Fruit fly (Drosophila melanogaster) whole organism, embryonic: ENCODE data around the gene CG6409.

Experiments
- Aef1 ChIP-seq: fragments of 200-800 bp; sonication (Bioruptor generic); IDR thresholded peaks from 3 replicates; pipeline ENCODE4 v1.3.6; 2022; ENCODE audit warnings: missing biosample characterization, missing genetic modification characterization
- CG10274 ChIP-seq: fragments of 200-800 bp; sonication (Bioruptor generic); optimal IDR thresholded peaks from 3 replicates; lab custom pipeline; 2017; ENCODE audit warnings: missing biosample characterization, mild to moderate bottlenecking, missing genetic modification characterization
- CG10462 ChIP-seq: fragments of 200-800 bp; sonication (Bioruptor generic); optimal IDR thresholded peaks from 2 replicates; lab custom pipeline; 2016; ENCODE audit warnings: missing biosample characterization, missing genetic modification characterization
- CG10565 ChIP-seq: fragments of 200-800 bp; sonication (Bioruptor generic); optimal IDR thresholded peaks from 3 replicates; lab custom pipeline; 2016; ENCODE audit warnings: missing biosample characterization, mild to moderate bottlenecking, missing genetic modification characterization
- CG11085 ChIP-seq: fragments of 200-800 bp; sonication (Bioruptor generic); IDR thresholded peaks from 2 replicates; pipeline ENCODE4 v1.3.6; 2022; ENCODE audit warnings: missing biosample characterization, missing genetic modification characterization
- CG11504 ChIP-seq: fragments of 200-800 bp; sonication (Bioruptor generic); optimal IDR thresholded peaks from 3 replicates; lab custom pipeline; 2019; ENCODE audit warnings: missing biosample characterization, mild to moderate bottlenecking, missing genetic modification characterization, moderate library complexity
- CG12155 ChIP-seq: fragments of 200-800 bp; sonication (Bioruptor generic); optimal IDR thresholded peaks from 3 replicates; lab custom pipeline; 2016; ENCODE audit warnings: missing biosample characterization, missing genetic modification characterization
- CG1529 ChIP-seq: fragments of 200-800 bp; sonication (Bioruptor generic); optimal IDR thresholded peaks from 3 replicates; lab custom pipeline; 2018; ENCODE audit warnings: missing biosample characterization, missing genetic modification characterization
- CG1603 ChIP-seq: fragments of 200-800 bp; sonication (Bioruptor generic); optimal IDR thresholded peaks from 2 replicates; lab custom pipeline; 2019; ENCODE audit warnings: missing biosample characterization, mild to moderate bottlenecking, missing genetic modification characterization, moderate library complexity
- CG1832 ChIP-seq: fragments of 200-800 bp; sonication (Bioruptor generic); optimal IDR thresholded peaks from 2 replicates; lab custom pipeline; 2017; ENCODE audit warnings: missing biosample characterization, mild to moderate bottlenecking, missing genetic modification characterization, inconsistent platforms
- CG18599 ChIP-seq: fragments of 200-800 bp; sonication (Bioruptor generic); optimal IDR thresholded peaks from 3 replicates; lab custom pipeline; 2017; ENCODE audit warnings: missing biosample characterization, missing genetic modification characterization, mild to moderate bottlenecking, moderate library complexity, missing genetic modification reagents
- CG18764 ChIP-seq: fragments of 200-800 bp; sonication (Bioruptor generic); optimal IDR thresholded peaks from 3 replicates; lab custom pipeline; 2016; ENCODE audit warnings: missing biosample characterization, missing genetic modification characterization
- CG2199 ChIP-seq: fragments of 200-800 bp; sonication (Bioruptor generic); IDR thresholded peaks from 3 replicates; pipeline ENCODE4 v1.3.6; 2022; ENCODE audit warnings: missing biosample characterization, missing genetic modification characterization
- CG2889 ChIP-seq: fragments of 200-800 bp; sonication (Bioruptor generic); IDR thresholded peaks from 3 replicates; pipeline ENCODE4 v1.3.6; 2022; ENCODE audit warnings: missing biosample characterization, missing genetic modification characterization
- CG30403 ChIP-seq: fragments of 200-800 bp; sonication (Bioruptor generic); optimal IDR thresholded peaks from 3 replicates; lab custom pipeline; 2016; ENCODE audit warnings: missing biosample characterization, missing genetic modification characterization
- CG31365 ChIP-seq: fragments of 200-800 bp; sonication (Bioruptor generic); optimal IDR thresholded peaks from 2 replicates; lab custom pipeline; 2018; ENCODE audit warnings: missing biosample characterization, mild to moderate bottlenecking, missing genetic modification characterization
- CG32767 ChIP-seq: fragments of 200-800 bp; sonication (Bioruptor generic); IDR thresholded peaks from 2 replicates; pipeline ENCODE4 v1.3.6; 2022; ENCODE audit warnings: missing biosample characterization, missing genetic modification characterization
- CG33557 ChIP-seq: fragments of 200-800 bp; sonication (Bioruptor generic); optimal IDR thresholded peaks from 2 replicates; lab custom pipeline; 2019; ENCODE audit warnings: missing biosample characterization, mild to moderate bottlenecking, missing genetic modification characterization, moderate library complexity
- CG6813 ChIP-seq: fragments of 200-800 bp; sonication (Bioruptor generic); optimal IDR thresholded peaks from 2 replicates; lab custom pipeline; 2017; ENCODE audit warnings: missing biosample characterization, missing genetic modification characterization, mild to moderate bottlenecking, moderate library complexity, missing genetic modification reagents
- CG7745 ChIP-seq: fragments of 200-800 bp; sonication (Bioruptor generic); optimal IDR thresholded peaks from 2 replicates; lab custom pipeline; 2018; ENCODE audit warnings: missing biosample characterization, mild to moderate bottlenecking, missing genetic modification characterization, moderate library complexity
- CG8944 ChIP-seq: fragments of 200-800 bp; sonication (Bioruptor generic); optimal IDR thresholded peaks from 3 replicates; lab custom pipeline; 2016; ENCODE audit warnings: missing biosample characterization, missing genetic modification characterization
- CG9437 ChIP-seq: fragments of 200-800 bp; sonication (Bioruptor generic); optimal IDR thresholded peaks from 2 replicates; lab custom pipeline; 2018; ENCODE audit warnings: missing biosample characterization, mild to moderate bottlenecking, missing genetic modification characterization
- CG9817 ChIP-seq: fragments of 200-800 bp; sonication (Bioruptor generic); optimal IDR thresholded peaks from 2 replicates; lab custom pipeline; 2018; ENCODE audit warnings: missing biosample characterization, mild to moderate bottlenecking, missing genetic modification characterization, moderate library complexity
- Camta ChIP-seq: fragments of 200-800 bp; sonication (Bioruptor generic); optimal IDR thresholded peaks from 2 replicates; lab custom pipeline; 2016; ENCODE audit warnings: missing biosample characterization, missing genetic modification characterization
- Drgx ChIP-seq: fragments of 200-800 bp; sonication (Bioruptor generic); IDR thresholded peaks from 2 replicates; pipeline ENCODE4 v1.3.6; 2022; ENCODE audit warnings: missing biosample characterization, missing genetic modification characterization
- GATAe ChIP-seq: fragments of 200-800 bp; sonication (Bioruptor generic); conservative IDR thresholded peaks from 2 replicates; pipeline ENCODE4 v1.3.6; 2022; ENCODE audit warnings: missing biosample characterization, missing genetic modification characterization
- Gug ChIP-seq: fragments of 200-800 bp; sonication (Bioruptor generic); IDR thresholded peaks from 4 replicates; pipeline ENCODE4 v1.3.6; 2022; ENCODE audit warnings: missing biosample characterization, missing genetic modification characterization
- Hey ChIP-seq: fragments of 200-800 bp; sonication (Bioruptor generic); optimal IDR thresholded peaks from 3 replicates; lab custom pipeline; 2018; ENCODE audit warnings: missing biosample characterization, mild to moderate bottlenecking, missing genetic modification characterization
- Hr51 ChIP-seq, 2 experiments: fragments of 200-800 bp; sonication (Bioruptor generic); optimal IDR thresholded peaks; 2 replicates in 1 of 2; 3 replicates in 1 of 2; lab custom pipeline; 2016 to 2018; ENCODE audit warnings: missing biosample characterization in 2 of 2, missing genetic modification characterization in 2 of 2, mild to moderate bottlenecking in 1 of 2, moderate library complexity in 1 of 2
- Mrtf ChIP-seq: fragments of 200-800 bp; sonication (Bioruptor generic); IDR thresholded peaks from 3 replicates; pipeline ENCODE4 v1.3.6; 2022; ENCODE audit warnings: missing biosample characterization, missing genetic modification characterization
- Neu2 ChIP-seq: fragments of 200-800 bp; sonication (Bioruptor generic); optimal IDR thresholded peaks from 3 replicates; lab custom pipeline; 2016; ENCODE audit warnings: missing biosample characterization, missing genetic modification characterization, borderline replicate concordance
- Nf-YB ChIP-seq: fragments of 200-800 bp; sonication (Bioruptor generic); optimal IDR thresholded peaks from 3 replicates; lab custom pipeline; 2019; ENCODE audit warnings: missing biosample characterization, mild to moderate bottlenecking, missing genetic modification characterization, moderate library complexity
- Rx ChIP-seq: fragments of 200-800 bp; sonication (Bioruptor generic); IDR thresholded peaks from 2 replicates; pipeline ENCODE4 v1.3.6; 2022; ENCODE audit warnings: missing biosample characterization, missing genetic modification characterization
- TFAM ChIP-seq: fragments of 200-800 bp; sonication (Bioruptor generic); optimal IDR thresholded peaks from 2 replicates; lab custom pipeline; 2017; ENCODE audit warnings: missing biosample characterization, missing genetic modification characterization, inconsistent platforms
- az2 ChIP-seq: fragments of 200-800 bp; sonication (Bioruptor generic); optimal IDR thresholded peaks from 3 replicates; lab custom pipeline; 2016; ENCODE audit warnings: missing biosample characterization, missing genetic modification characterization
- btn ChIP-seq: fragments of 200-800 bp; sonication (Bioruptor generic); optimal IDR thresholded peaks from 2 replicates; lab custom pipeline; 2016; ENCODE audit warnings: missing biosample characterization, missing genetic modification characterization
- crp ChIP-seq, 2 experiments: fragments of 200-800 bp; sonication (Bioruptor generic); optimal IDR thresholded peaks; 2 replicates in 1 of 2; 3 replicates in 1 of 2; lab custom pipeline; 2017; ENCODE audit warnings: missing biosample characterization in 2 of 2, missing genetic modification characterization in 2 of 2, mild to moderate bottlenecking in 1 of 2, moderate library complexity in 1 of 2
- dm ChIP-seq: fragments of 200-800 bp; sonication (Bioruptor generic); optimal IDR thresholded peaks from 3 replicates; lab custom pipeline; 2016; ENCODE audit warnings: missing biosample characterization, missing genetic modification characterization
- eyg ChIP-seq: fragments of 200-800 bp; sonication (Bioruptor generic); optimal IDR thresholded peaks from 3 replicates; lab custom pipeline; 2016; ENCODE audit warnings: missing biosample characterization, missing genetic modification characterization
- gce ChIP-seq: fragments of 200-800 bp; sonication (Bioruptor generic); IDR thresholded peaks from 3 replicates; pipeline ENCODE4 v1.3.6; 2022; ENCODE audit warnings: missing biosample characterization, missing genetic modification characterization
- ind ChIP-seq: fragments of 200-800 bp; sonication (Bioruptor generic); optimal IDR thresholded peaks from 3 replicates; lab custom pipeline; 2016; ENCODE audit warnings: missing biosample characterization, missing genetic modification characterization
- mam ChIP-seq: fragments of 200-800 bp; sonication (Bioruptor generic); optimal IDR thresholded peaks from 3 replicates; lab custom pipeline; 2016; ENCODE audit warnings: missing biosample characterization, missing genetic modification characterization
- pfk ChIP-seq: fragments of 200-800 bp; sonication (Bioruptor generic); optimal IDR thresholded peaks from 2 replicates; lab custom pipeline; 2018; ENCODE audit warnings: missing biosample characterization, mild to moderate bottlenecking, missing genetic modification characterization, moderate library complexity
- pum ChIP-seq: fragments of 200-800 bp; sonication (Bioruptor generic); optimal IDR thresholded peaks from 2 replicates; lab custom pipeline; 2016; ENCODE audit warnings: missing biosample characterization, missing genetic modification characterization
- ranshi ChIP-seq: fragments of 200-800 bp; sonication (Bioruptor generic); IDR thresholded peaks from 2 replicates; pipeline ENCODE4 v1.3.6; 2022; ENCODE audit warnings: missing biosample characterization, missing genetic modification characterization
- rib ChIP-seq: fragments of 200-800 bp; sonication (Bioruptor generic); IDR thresholded peaks from 2 replicates; pipeline ENCODE4 v1.3.6; 2022; ENCODE audit warnings: missing biosample characterization, missing genetic modification characterization
- ssp ChIP-seq: fragments of 200-800 bp; sonication (Bioruptor generic); IDR thresholded peaks from 2 replicates; pipeline ENCODE4 v1.3.6; 2022; ENCODE audit warnings: missing biosample characterization, missing genetic modification characterization
- tna ChIP-seq: fragments of 200-800 bp; sonication (Bioruptor generic); IDR thresholded peaks from 2 replicates; pipeline ENCODE4 v1.3.6; 2022; ENCODE audit warnings: missing biosample characterization, missing genetic modification characterization; ENCODE audit not compliant: partially characterized antibody
- vfl ChIP-seq: fragments of 200-800 bp; sonication (Bioruptor generic); optimal IDR thresholded peaks from 2 replicates; lab custom pipeline; 2016; ENCODE audit warnings: missing biosample characterization, missing genetic modification characterization

Gene CG6409

dm6 chr3L:10855419-10856213 is 26.6 kb downstream of the CG6409 start (continued):
- TF ChIP-seq CG30403, result peak; percentile 80
- TF ChIP-seq CG1603, result peak; percentile 51
- TF ChIP-seq CG11504 (tag; lab: Kevin White, UChicago), result peak; percentile 90
- no peak; the same call in 1 of the 3 replicates for TF ChIP-seq Mrtf (GFP tag; lab: Robert Waterston, UW)
- peak; percentile 82 for TF ChIP-seq ind (GFP tag; lab: Kevin White, UChicago)
- TF ChIP-seq pfk, result no peak
- TF ChIP-seq CG6813 (GFP tag; lab: Kevin White, UChicago), result peak; percentile 87
- TF ChIP-seq az2 (GFP tag; lab: Kevin White, UChicago), result peak; percentile 78
- TF ChIP-seq CG2199, result no peak; the same call in 1 of the 3 replicates
- TF ChIP-seq CG11085 (GFP tag; lab: Robert Waterston, UW), result no peak; the same call in none of the 2 replicates
- peak; percentile 73 for TF ChIP-seq CG18764 (GFP tag; lab: Kevin White, UChicago)
- no peak for TF ChIP-seq CG1832 (GFP tag; lab: Kevin White, UChicago)
- peak; percentile 73 for TF ChIP-seq Nf-YB (GFP tag; lab: Kevin White, UChicago)
- TF ChIP-seq CG32767, result peak; percentile 81
- peak; percentile 90 for TF ChIP-seq CG33557 (GFP tag; lab: Kevin White, UChicago)
- no peak for TF ChIP-seq btn
- no peak for TF ChIP-seq dm (GFP tag; lab: Kevin White, UChicago)
- TF ChIP-seq gce (GFP tag; lab: Robert Waterston, UW), result peak; percentile 77; the same call in 2 of the 3 replicates
- TF ChIP-seq TFAM, result no peak
- peak; percentile 61 for TF ChIP-seq CG10274 (GFP tag; lab: Kevin White, UChicago)
- TF ChIP-seq Neu2, result no peak
- TF ChIP-seq GATAe (GFP tag; lab: Robert Waterston, UW), result peak; percentile 19; the same call in 1 of the 2 replicates
- peak; percentile 75 for TF ChIP-seq CG9817 (tag; lab: Kevin White, UChicago)
- TF ChIP-seq rib (GFP tag; lab: Robert Waterston, UW), result 0 out of 2 replicates have a peak, but pooled peaks have one; percentile 27
- peak; percentile 31 for TF ChIP-seq CG10565
- TF ChIP-seq CG8944 (GFP tag; lab: Kevin White, UChicago), result no peak
- TF ChIP-seq Drgx (GFP tag; lab: Robert Waterston, UW), result peak; percentile 91
- TF ChIP-seq Hr51 (GFP tag; optimal IDR thresholded peaks at IDR 0.05; lab: Kevin White, UChicago), result peak; percentile 14 to 91
- TF ChIP-seq ranshi (GFP tag; lab: Robert Waterston, UW), result peak; percentile 81
- TF ChIP-seq Camta (GFP tag; lab: Kevin White, UChicago), result no peak
- TF ChIP-seq CG9437 (GFP tag; lab: Kevin White, UChicago), result peak; percentile 79
- TF ChIP-seq Hey (tag; lab: Kevin White, UChicago), result peak; percentile 4
- peak; percentile 57; the same call in 1 of the 3 replicates for TF ChIP-seq CG2889 (GFP tag; lab: Robert Waterston, UW)
- peak; percentile 85 for TF ChIP-seq Aef1 (GFP tag; lab: Robert Waterston, UW)
- no peak for TF ChIP-seq eyg (GFP tag; lab: Kevin White, UChicago)
- peak; percentile 84 for TF ChIP-seq Gug (GFP tag; lab: Robert Waterston, UW)
- TF ChIP-seq CG7745 (tag; lab: Kevin White, UChicago), result no peak
- TF ChIP-seq CG1529 (GFP tag; lab: Kevin White, UChicago), result peak; percentile 76
- peak in 1 of 2 experiments; percentile 35 for TF ChIP-seq crp (GFP tag; optimal IDR thresholded peaks at IDR 0.05; lab: Kevin White, UChicago)
- peak; percentile 54; the same call in 1 of the 2 replicates for TF ChIP-seq Rx
- TF ChIP-seq ssp (GFP tag; lab: Robert Waterston, UW), result peak; percentile 85
- TF ChIP-seq vfl (GFP tag; lab: Kevin White, UChicago), result no peak
- TF ChIP-seq pum (GFP tag; lab: Kevin White, UChicago), result peak; percentile 13
- peak; percentile 68 for TF ChIP-seq CG12155 (GFP tag; lab: Kevin White, UChicago)
- TF ChIP-seq CG10462 (GFP tag; lab: Kevin White, UChicago), result peak; percentile 65
- peak; percentile 72 for TF ChIP-seq tna (GFP tag; lab: Robert Waterston, UW)
- peak; percentile 35 for TF ChIP-seq mam (GFP tag; lab: Kevin White, UChicago)
- no peak for TF ChIP-seq CG31365
- TF ChIP-seq CG18599 (GFP tag; lab: Kevin White, UChicago), result peak; percentile 93
